Worm (Caenorhabditis elegans) whole organism, L2 larva: ENCODE results near the gene W06F12.3.

Source experiments
- C34F6.9 ChIP-seq: fragments of 150-350 bp; optimal IDR thresholded peaks from 2 replicates; lab custom pipeline; 2014; ENCODE audit warnings: missing biosample characterization, missing genetic modification characterization
- F13H6.1 ChIP-seq: sonication (generic microtip); optimal IDR thresholded peaks from 2 replicates; lab custom pipeline; 2016; ENCODE audit warnings: missing genetic modification characterization, missing compliant biosample characterization
- R02D3.7 ChIP-seq: fragments of 150-350 bp; optimal IDR thresholded peaks from 2 replicates; lab custom pipeline; 2014; ENCODE audit warnings: missing biosample characterization, missing genetic modification characterization
- Y55F3AM.14 ChIP-seq: fragments of 200-800 bp; sonication (Bioruptor generic); optimal IDR thresholded peaks from 2 replicates; lab custom pipeline; 2018; ENCODE audit warnings: mild to moderate bottlenecking, missing genetic modification characterization, missing compliant biosample characterization
- aly-2 ChIP-seq: fragments of 150-350 bp; optimal IDR thresholded peaks from 2 replicates; lab custom pipeline; 2014; ENCODE audit warnings: missing biosample characterization, missing genetic modification characterization
- ama-1 ChIP-seq: fragments of 150-350 bp; optimal IDR thresholded peaks from 2 replicates; lab custom pipeline; 2018; ENCODE audit warnings: inconsistent platforms
- blmp-1 ChIP-seq: sonication (generic microtip); optimal IDR thresholded peaks from 2 replicates; lab custom pipeline; 2017; ENCODE audit warnings: missing genetic modification characterization, mild to moderate bottlenecking, missing compliant biosample characterization, antibody characterized with exemption, moderate library complexity; ENCODE audit not compliant: insufficient read depth
- ceh-16 ChIP-seq: fragments of 150-350 bp; optimal IDR thresholded peaks from 2 replicates; lab custom pipeline; 2014; ENCODE audit warnings: missing biosample characterization, missing genetic modification characterization
- ceh-82 ChIP-seq: fragments of 150-350 bp; optimal IDR thresholded peaks from 2 replicates; lab custom pipeline; 2014; ENCODE audit warnings: missing biosample characterization, missing genetic modification characterization
- crh-2 ChIP-seq: sonication (generic microtip); optimal IDR thresholded peaks from 2 replicates; lab custom pipeline; 2017; ENCODE audit warnings: missing biosample characterization, missing genetic modification characterization
- dmd-4 ChIP-seq: sonication (generic microtip); optimal IDR thresholded peaks from 2 replicates; lab custom pipeline; 2017; ENCODE audit warnings: missing biosample characterization, missing genetic modification characterization
- egl-27 ChIP-seq: sonication (generic microtip); optimal IDR thresholded peaks from 3 replicates; lab custom pipeline; 2017; ENCODE audit warnings: missing biosample characterization, missing genetic modification reagents, missing genetic modification characterization
- elt-3 ChIP-seq: sonication (generic microtip); optimal IDR thresholded peaks from 2 replicates; lab custom pipeline; 2017; ENCODE audit warnings: missing biosample characterization, missing genetic modification characterization
- fos-1 ChIP-seq: fragments of 150-350 bp; optimal IDR thresholded peaks from 2 replicates; lab custom pipeline; 2014; ENCODE audit warnings: missing biosample characterization, missing genetic modification characterization
- gmeb-1 ChIP-seq: fragments of 150-350 bp; optimal IDR thresholded peaks from 2 replicates; lab custom pipeline; 2014; ENCODE audit warnings: missing biosample characterization, missing genetic modification characterization
- lin-13 ChIP-seq: fragments of 150-350 bp; optimal IDR thresholded peaks from 2 replicates; lab custom pipeline; 2014; ENCODE audit warnings: missing biosample characterization, missing genetic modification reagents, missing genetic modification characterization
- lin-39 ChIP-seq: fragments of 150-350 bp; optimal IDR thresholded peaks from 2 replicates; lab custom pipeline; 2014; ENCODE audit warnings: missing biosample characterization, missing genetic modification reagents, missing genetic modification characterization
- lsy-2 ChIP-seq, 2 experiments: fragments of 150-350 bp in 1 of 2; sonication (generic microtip) in 1 of 2; optimal IDR thresholded peaks; 2 replicates each; lab custom pipeline; 2014 to 2017; ENCODE audit warnings: missing biosample characterization in 2 of 2, missing genetic modification characterization in 2 of 2
- mab-5 ChIP-seq: fragments of 150-350 bp; optimal IDR thresholded peaks from 2 replicates; lab custom pipeline; 2014; ENCODE audit warnings: missing biosample characterization, missing genetic modification characterization
- mbf-1 ChIP-seq: sonication (generic microtip); optimal IDR thresholded peaks from 2 replicates; lab custom pipeline; 2017; ENCODE audit warnings: missing biosample characterization, missing genetic modification characterization
- mdl-1 ChIP-seq, 2 experiments: fragments of 150-350 bp in 1 of 2; sonication (generic microtip) in 1 of 2; optimal IDR thresholded peaks; 2 replicates each; lab custom pipeline; 2017; ENCODE audit warnings: missing biosample characterization in 2 of 2, missing genetic modification characterization in 2 of 2
- nhr-10 ChIP-seq: sonication (generic microtip); optimal IDR thresholded peaks from 2 replicates; lab custom pipeline; 2017; ENCODE audit warnings: missing biosample characterization, missing genetic modification characterization
- nhr-11 ChIP-seq: fragments of 150-350 bp; optimal IDR thresholded peaks from 2 replicates; lab custom pipeline; 2014; ENCODE audit warnings: missing biosample characterization, missing genetic modification characterization
- nhr-129 ChIP-seq: fragments of 150-350 bp; optimal IDR thresholded peaks from 2 replicates; lab custom pipeline; 2014; ENCODE audit warnings: missing biosample characterization, missing genetic modification characterization
- nhr-21 ChIP-seq: fragments of 150-350 bp; optimal IDR thresholded peaks from 2 replicates; lab custom pipeline; 2014; ENCODE audit warnings: missing biosample characterization, missing genetic modification characterization
- nhr-23 ChIP-seq: fragments of 150-350 bp; optimal IDR thresholded peaks from 2 replicates; lab custom pipeline; 2014; ENCODE audit warnings: missing biosample characterization, missing genetic modification reagents, missing genetic modification characterization
- nhr-237 ChIP-seq: fragments of 150-350 bp; optimal IDR thresholded peaks from 2 replicates; lab custom pipeline; 2014; ENCODE audit warnings: missing biosample characterization, missing genetic modification characterization
- nhr-25 ChIP-seq: fragments of 150-350 bp; sonication (generic microtip); optimal IDR thresholded peaks from 3 replicates; lab custom pipeline; 2014; ENCODE audit warnings: missing biosample characterization, missing genetic modification characterization
- nhr-6 ChIP-seq: fragments of 150-350 bp; optimal IDR thresholded peaks from 2 replicates; lab custom pipeline; 2014; ENCODE audit warnings: missing biosample characterization, missing genetic modification characterization
- nhr-77 ChIP-seq: fragments of 150-350 bp; optimal IDR thresholded peaks from 2 replicates; lab custom pipeline; 2014; ENCODE audit warnings: missing biosample characterization, missing genetic modification characterization
- peb-1 ChIP-seq: fragments of 150-350 bp; optimal IDR thresholded peaks from 2 replicates; lab custom pipeline; 2014; ENCODE audit warnings: missing biosample characterization, missing genetic modification characterization
- sem-4 ChIP-seq: fragments of 150-350 bp; optimal IDR thresholded peaks from 2 replicates; lab custom pipeline; 2014; ENCODE audit warnings: missing biosample characterization, missing genetic modification reagents, missing genetic modification characterization
- skn-1 ChIP-seq: sonication (generic microtip); optimal IDR thresholded peaks from 2 replicates; lab custom pipeline; 2017; ENCODE audit warnings: missing biosample characterization, missing genetic modification characterization
- sma-9 ChIP-seq, 2 experiments: fragments of 150-350 bp in 1 of 2; sonication (generic microtip) in 1 of 2; optimal IDR thresholded peaks; 2 replicates each; lab custom pipeline; 2014 to 2016; ENCODE audit warnings: missing genetic modification characterization in 2 of 2, mild to moderate bottlenecking in 1 of 2, missing biosample characterization in 1 of 2, missing compliant biosample characterization in 1 of 2, missing genetic modification reagents in 1 of 2, moderate library complexity in 1 of 2
- snpc-4 ChIP-seq: fragments of 150-350 bp; optimal IDR thresholded peaks from 2 replicates; lab custom pipeline; 2014; ENCODE audit warnings: missing biosample characterization, missing genetic modification characterization
- unc-39 ChIP-seq: fragments of 150-350 bp; optimal IDR thresholded peaks from 2 replicates; lab custom pipeline; 2014; ENCODE audit warnings: missing biosample characterization, missing genetic modification characterization
- unc-55 ChIP-seq: fragments of 150-350 bp; sonication (generic microtip); optimal IDR thresholded peaks from 3 replicates; lab custom pipeline; 2014; ENCODE audit warnings: missing biosample characterization, missing genetic modification reagents, missing genetic modification characterization
- unc-62 ChIP-seq: fragments of 150-350 bp; optimal IDR thresholded peaks from 2 replicates; lab custom pipeline; 2014; ENCODE audit warnings: missing biosample characterization, missing genetic modification reagents, missing genetic modification characterization
- zag-1 ChIP-seq: fragments of 150-350 bp; optimal IDR thresholded peaks from 2 replicates; lab custom pipeline; 2014; ENCODE audit warnings: missing biosample characterization, missing genetic modification characterization
- ztf-11 ChIP-seq: sonication (generic microtip); optimal IDR thresholded peaks from 2 replicates; lab custom pipeline; 2017; ENCODE audit warnings: missing biosample characterization, missing genetic modification characterization
- ztf-4 ChIP-seq: fragments of 150-350 bp; optimal IDR thresholded peaks from 2 replicates; lab custom pipeline; 2014; ENCODE audit warnings: missing biosample characterization, missing genetic modification characterization

W06F12.3 gene

DNA sequence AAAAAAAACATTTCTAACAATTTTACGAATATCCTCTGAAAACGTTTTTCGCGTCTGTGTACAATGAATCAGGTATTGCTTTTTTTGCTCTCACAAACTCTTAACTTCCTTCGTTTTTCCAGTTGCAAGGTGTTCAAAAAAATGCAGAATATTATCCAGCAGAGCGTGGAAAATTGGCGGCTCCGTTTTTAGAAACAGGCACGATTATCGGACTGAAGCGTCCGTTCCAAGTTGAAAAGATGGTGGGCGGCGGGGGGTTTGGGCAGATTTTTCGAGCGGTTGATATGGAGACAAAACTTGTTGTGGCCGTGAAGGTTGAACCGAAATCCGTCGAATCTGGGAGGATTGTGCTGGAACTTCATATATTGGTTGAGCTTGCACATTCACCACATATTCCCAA lies at the start of gene W06F12.3:
Gene W06F12.3 (plus strand): TSS at position 23 of the 400 bp plus-strand sequence.
- no peak for TF ChIP-seq nhr-10 (tag; lab: Kevin White, UChicago)

DNA sequence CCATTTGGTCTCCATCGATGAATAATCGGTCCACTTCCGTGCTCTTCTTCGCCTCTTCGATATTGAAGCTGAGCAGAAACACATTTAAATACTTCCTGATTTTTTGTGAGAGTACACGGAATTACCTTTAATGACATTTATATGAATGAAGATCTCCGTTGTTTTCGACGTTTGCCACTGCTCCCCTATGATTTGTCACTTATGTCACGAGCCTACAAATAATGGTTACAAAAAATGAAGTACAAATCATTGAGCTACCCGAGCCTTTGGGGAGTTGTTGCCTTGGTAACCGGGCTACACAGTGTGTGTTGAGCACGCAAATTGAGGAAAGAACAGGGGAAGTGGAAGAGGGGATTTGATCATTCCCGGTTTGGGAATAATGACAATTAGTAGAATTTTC lies 48.5 kb upstream of the W06F12.3 start, which contains the start of gene dyf-2:
Gene dyf-2 (minus strand): TSS at position 137 of the 400 bp plus-strand sequence.
- TF ChIP-seq F13H6.1 (tag; lab: Kevin White, UChicago), result no peak
- TF ChIP-seq peb-1 (tag; lab: Kevin White, UChicago), result no peak
- TF ChIP-seq unc-39, result no peak
- TF ChIP-seq skn-1, result no peak
- no peak for TF ChIP-seq lsy-2 (tag; optimal IDR thresholded peaks at IDR 0.05; lab: Kevin White, UChicago)
- no peak for TF ChIP-seq lin-13
- TF ChIP-seq fos-1, result no peak
- no peak for TF ChIP-seq Y55F3AM.14
- TF ChIP-seq ceh-16, result no peak
- TF ChIP-seq aly-2, result no peak
- no peak for TF ChIP-seq egl-27 (tag; lab: Kevin White, UChicago)
- TF ChIP-seq nhr-23 (tag; lab: Kevin White, UChicago), result no peak
- TF ChIP-seq R02D3.7 (tag; lab: Kevin White, UChicago), result no peak
- no peak for TF ChIP-seq gmeb-1 (tag; lab: Kevin White, UChicago)
- TF ChIP-seq crh-2, result no peak
- TF ChIP-seq lin-39 (tag; lab: Kevin White, UChicago), result no peak

DNA sequence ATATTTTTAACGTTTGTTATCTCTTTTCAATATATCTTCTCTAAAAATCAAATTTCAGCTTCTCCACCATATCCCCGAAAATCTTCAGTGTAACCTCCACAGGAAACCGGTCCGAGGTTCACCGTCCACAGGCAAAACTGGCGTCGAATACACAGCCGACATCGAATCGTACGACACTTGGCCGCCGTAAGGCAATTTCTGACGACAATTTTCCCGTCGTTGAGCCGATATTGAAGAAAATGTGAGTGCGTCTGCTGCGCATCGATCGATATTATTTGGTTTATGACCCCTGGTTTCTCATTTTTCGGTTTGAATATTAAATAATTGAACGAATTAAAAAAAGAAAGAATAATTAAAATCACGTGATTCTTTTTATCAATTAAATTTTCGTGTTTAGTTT lies 47.6 kb upstream of the W06F12.3 start, which contains the start of gene cul-2:
Gene cul-2 (plus strand): TSS at position 59 of the 400 bp plus-strand sequence.
- peak; percentile 32 for TF ChIP-seq nhr-129
- TF ChIP-seq Y55F3AM.14, result no peak
- no peak for TF ChIP-seq elt-3 (tag; lab: Kevin White, UChicago)
- TF ChIP-seq ztf-4 (tag; lab: Kevin White, UChicago), result no peak
- TF ChIP-seq snpc-4 (tag; lab: Kevin White, UChicago), result no peak
- TF ChIP-seq nhr-237, result no peak
- no peak for TF ChIP-seq mbf-1 (tag; lab: Kevin White, UChicago)
- peak in 1 of 2 experiments; percentile 34 for TF ChIP-seq lsy-2 (tag; optimal IDR thresholded peaks at IDR 0.05; lab: Kevin White, UChicago)
- TF ChIP-seq C34F6.9 (tag; lab: Kevin White, UChicago), result peak; percentile 46
- no peak for TF ChIP-seq F13H6.1 (tag; lab: Kevin White, UChicago)
- no peak for TF ChIP-seq unc-62 (GFP tag; lab: Kevin White, UChicago)
- no peak for TF ChIP-seq egl-27 (tag; lab: Kevin White, UChicago)
- TF ChIP-seq ama-1, result no peak
- TF ChIP-seq mdl-1 (tag; optimal IDR thresholded peaks at IDR 0.05; lab: Kevin White, UChicago), result no peak
- TF ChIP-seq nhr-6 (tag; lab: Kevin White, UChicago), result no peak

DNA sequence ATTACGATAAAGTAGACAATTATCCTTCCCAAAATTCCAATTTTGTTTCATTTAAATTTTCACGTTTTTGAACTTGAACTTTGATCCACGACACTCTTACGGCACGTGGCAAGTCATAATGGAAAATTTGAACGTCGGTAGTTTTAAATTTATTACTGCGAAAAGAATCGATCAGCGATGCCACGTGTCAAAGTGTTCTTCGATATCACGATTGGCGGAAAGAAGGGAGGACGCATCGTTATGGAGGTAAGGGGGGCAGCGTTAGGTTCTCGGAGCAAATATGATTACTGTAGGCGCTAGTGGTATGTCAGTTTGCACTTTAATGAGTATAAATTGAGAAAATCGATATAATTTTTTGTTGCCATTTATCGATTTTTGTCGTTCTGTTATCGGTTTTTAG lies 42.3 kb upstream of the W06F12.3 start, which contains the start of gene cyn-2:
Gene cyn-2 (plus strand): TSS at position 114 of the 400 bp plus-strand sequence.
- TF ChIP-seq unc-39 (no peak), R02D3.7 (tag; lab: Kevin White, UChicago) (no peak), lin-13 (no peak), nhr-23 (tag; lab: Kevin White, UChicago) (no peak), egl-27 (tag; lab: Kevin White, UChicago) (no peak), ztf-11 (tag; lab: Kevin White, UChicago) (no peak), nhr-25 (tag; lab: Kevin White, UChicago) (no peak), aly-2 (no peak), nhr-10 (tag; lab: Kevin White, UChicago) (no peak), ztf-4 (tag; lab: Kevin White, UChicago) (no peak), zag-1 (no peak), fos-1 (no peak), crh-2 (no peak), nhr-77 (tag; lab: Kevin White, UChicago) (no peak), sma-9 (GFP tag; optimal IDR thresholded peaks at IDR 0.05; lab: Kevin White, UChicago) (no peak), sma-9 (tag; optimal IDR thresholded peaks at IDR 0.05; lab: Kevin White, UChicago) (no peak), lin-39 (tag; lab: Kevin White, UChicago) (no peak), nhr-11 (tag; lab: Kevin White, UChicago) (no peak), sem-4 (tag; lab: Kevin White, UChicago) (no peak), ceh-82 (no peak)

DNA sequence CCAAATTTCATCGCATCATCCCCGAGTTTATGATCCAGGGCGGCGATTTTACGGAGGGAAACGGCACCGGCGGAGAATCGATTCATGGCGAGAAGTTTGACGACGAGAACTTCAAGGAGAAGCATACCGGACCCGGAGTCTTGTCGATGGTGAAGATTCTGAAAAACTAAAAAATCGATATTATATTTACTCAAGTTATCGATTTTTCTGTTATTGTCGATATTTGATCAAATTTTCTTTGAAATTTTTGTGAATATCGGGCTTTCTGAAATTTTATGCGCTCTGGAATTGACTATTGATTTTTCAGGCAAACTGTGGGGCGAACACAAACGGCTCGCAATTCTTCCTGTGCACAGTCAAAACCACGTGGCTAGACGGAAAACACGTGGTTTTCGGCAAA lies 41.6 kb upstream of the W06F12.3 start:
- no peak for TF ChIP-seq ceh-16
- no peak for TF ChIP-seq nhr-21 (tag; lab: Kevin White, UChicago)
- no peak for TF ChIP-seq R02D3.7 (tag; lab: Kevin White, UChicago)
- no peak for TF ChIP-seq gmeb-1 (tag; lab: Kevin White, UChicago)
- TF ChIP-seq blmp-1 (tag; lab: Kevin White, UChicago), result no peak
- TF ChIP-seq mab-5, result no peak
- no peak for TF ChIP-seq nhr-77 (tag; lab: Kevin White, UChicago)
- no peak for TF ChIP-seq dmd-4 (tag; lab: Kevin White, UChicago)
- TF ChIP-seq zag-1, result no peak
- TF ChIP-seq ztf-4 (tag; lab: Kevin White, UChicago), result no peak
- TF ChIP-seq nhr-129, result no peak
- TF ChIP-seq lsy-2 (tag; optimal IDR thresholded peaks at IDR 0.05; lab: Kevin White, UChicago), result no peak
- TF ChIP-seq unc-55 (GFP tag; lab: Kevin White, UChicago), result no peak
- no peak for TF ChIP-seq peb-1 (tag; lab: Kevin White, UChicago)
- TF ChIP-seq sem-4 (tag; lab: Kevin White, UChicago), result no peak
